Worm (Caenorhabditis elegans) whole organism, L4 larva: ENCODE measurements around the gene K07D4.5.

Experiments used
- arid-1 ChIP-seq: fragments of 200-800 bp; sonication (Bioruptor generic); conservative IDR thresholded peaks from 2 replicates; pipeline ENCODE4 v1.3.6; 2022; ENCODE audit warnings: missing genetic modification reagents, missing genetic modification characterization, missing compliant biosample characterization
- lin-13 ChIP-seq: fragments of 150-350 bp; optimal IDR thresholded peaks from 2 replicates; lab custom pipeline; 2014; ENCODE audit warnings: missing biosample characterization, missing genetic modification reagents, missing genetic modification characterization
- lsy-2 ChIP-seq, 2 experiments: fragments of 150-350 bp in 1 of 2; sonication (generic microtip) in 1 of 2; optimal IDR thresholded peaks; 2 replicates each; lab custom pipeline; 2014 to 2017; ENCODE audit warnings: missing biosample characterization in 2 of 2, missing genetic modification characterization in 2 of 2
- nhr-28 ChIP-seq: fragments of 150-350 bp; optimal IDR thresholded peaks from 2 replicates; lab custom pipeline; 2014; ENCODE audit warnings: missing biosample characterization, missing genetic modification characterization
- nhr-76 ChIP-seq: fragments of 150-350 bp; optimal IDR thresholded peaks from 2 replicates; lab custom pipeline; 2014; ENCODE audit warnings: missing biosample characterization, missing genetic modification characterization

DNA sequence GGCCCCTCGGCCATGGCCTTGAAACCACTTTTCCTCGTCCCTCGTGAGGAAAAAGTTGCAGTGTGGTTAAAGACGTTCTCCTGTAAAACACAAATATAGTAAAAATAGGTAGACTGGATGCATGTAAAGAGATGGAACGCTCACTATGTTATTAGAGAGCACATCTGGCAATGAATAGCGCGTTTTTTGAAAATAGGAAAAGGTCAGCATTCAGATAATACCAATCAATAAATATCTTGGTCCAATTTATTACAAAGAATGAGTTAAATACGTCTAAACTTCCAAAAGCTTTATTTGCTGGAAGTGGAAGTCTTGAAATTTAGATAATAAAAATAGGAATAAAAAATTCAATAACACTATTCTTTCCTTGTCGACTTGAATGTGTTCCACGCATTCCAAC, 37.1 kb upstream of the K07D4.5 start, which contains the start of gene gadr-4:
- TF ChIP-seq nhr-28 (no peak), nhr-76 (tag; lab: Kevin White, UChicago) (no peak), lsy-2 (tag; optimal IDR thresholded peaks at IDR 0.05; lab: Kevin White, UChicago) (no peak), lin-13 (GFP tag; lab: Kevin White, UChicago) (no peak), arid-1 (no peak)
